Worm (Caenorhabditis elegans): ENCODE measurements around the gene cyn-17.

The cyn-17 gene

DNA sequence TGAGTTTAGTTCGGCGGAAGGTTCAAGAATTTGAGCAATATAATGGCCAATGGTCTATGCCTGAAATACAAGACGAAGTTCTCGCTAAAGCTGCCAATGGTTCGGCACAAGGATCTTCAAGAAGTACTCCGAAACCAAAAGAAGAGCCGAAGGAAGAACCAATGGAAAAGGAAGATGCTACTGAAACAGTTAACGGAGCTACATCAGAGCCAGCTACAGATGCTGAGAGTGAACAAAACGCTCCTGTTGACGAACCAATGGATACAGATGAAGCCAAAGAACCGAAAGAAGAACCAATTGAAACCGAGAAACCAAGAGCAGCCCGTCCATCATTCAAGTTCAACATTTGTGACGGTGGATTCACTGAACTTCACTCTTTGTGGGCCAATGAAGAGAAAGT is 31.8 kb downstream of the cyn-17 start:
- TF ChIP-seq unc-62 (GFP tag; optimal IDR thresholded peaks at IDR 0.05), result no peak

DNA sequence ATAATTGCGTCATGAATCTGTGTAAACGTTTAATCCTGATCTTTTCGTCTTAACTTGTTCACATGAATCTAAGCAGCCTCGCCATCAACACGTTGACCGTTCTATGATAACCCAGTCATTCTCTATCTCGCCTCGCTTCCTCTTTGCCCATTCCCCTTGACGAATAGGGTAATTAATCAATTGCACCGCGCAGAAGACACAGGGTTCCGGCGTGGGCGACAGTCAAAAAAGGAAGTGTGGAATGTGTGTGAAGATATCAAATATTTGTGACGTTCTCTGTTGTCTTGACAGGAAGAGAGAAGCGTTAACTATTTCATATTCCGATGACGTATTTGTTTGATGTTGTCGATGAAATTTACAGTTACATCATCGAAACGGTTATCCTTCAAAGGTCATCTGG is 33.3 kb downstream of the cyn-17 start:
- TF ChIP-seq unc-62 (GFP tag; optimal IDR thresholded peaks at IDR 0.05), result no peak

DNA sequence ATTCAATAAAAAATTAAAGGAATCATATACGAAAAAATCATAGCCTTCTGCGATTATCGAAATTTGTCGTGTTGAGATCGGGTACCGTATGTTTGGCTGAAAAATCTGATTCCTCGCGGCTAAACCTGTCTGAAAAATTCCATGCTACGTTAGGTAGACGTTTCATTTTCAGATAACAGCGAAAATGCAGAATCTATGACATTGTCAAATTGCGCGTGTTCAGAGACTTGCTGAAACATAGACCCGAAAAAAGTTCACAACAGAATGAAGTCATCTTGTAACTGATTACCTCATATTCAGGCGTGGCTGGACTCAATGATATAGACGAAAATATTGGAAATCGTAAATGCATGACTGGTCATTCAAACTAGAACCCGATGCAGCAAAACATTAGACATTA is 34.1 kb downstream of the cyn-17 start, which contains the start of gene srh-76:
srh-76 (plus strand) TSS at position 301 of the 400 bp plus-strand sequence.
- TF ChIP-seq unc-62 (GFP tag; optimal IDR thresholded peaks at IDR 0.05), result no peak

DNA sequence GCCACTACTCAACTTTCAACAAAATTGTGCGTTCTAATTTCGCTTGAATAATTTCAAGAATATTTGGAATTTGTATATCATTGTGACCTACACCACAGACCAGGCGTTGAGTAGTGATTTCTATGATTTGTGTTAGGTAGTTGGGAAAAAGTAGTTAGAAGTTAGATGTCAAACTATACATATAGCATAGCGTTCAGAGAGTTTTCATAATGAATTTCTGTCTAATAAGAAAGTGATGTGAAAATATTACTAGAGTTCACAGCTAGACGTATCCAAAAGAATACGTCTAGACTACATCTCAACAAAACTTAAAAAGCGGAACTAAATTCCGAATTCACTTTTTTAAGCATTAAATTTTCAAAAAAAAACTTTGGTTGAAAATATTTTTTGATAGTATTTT is 35.9 kb downstream of the cyn-17 start:
- TF ChIP-seq unc-62 (GFP tag; optimal IDR thresholded peaks at IDR 0.05), result no peak

DNA sequence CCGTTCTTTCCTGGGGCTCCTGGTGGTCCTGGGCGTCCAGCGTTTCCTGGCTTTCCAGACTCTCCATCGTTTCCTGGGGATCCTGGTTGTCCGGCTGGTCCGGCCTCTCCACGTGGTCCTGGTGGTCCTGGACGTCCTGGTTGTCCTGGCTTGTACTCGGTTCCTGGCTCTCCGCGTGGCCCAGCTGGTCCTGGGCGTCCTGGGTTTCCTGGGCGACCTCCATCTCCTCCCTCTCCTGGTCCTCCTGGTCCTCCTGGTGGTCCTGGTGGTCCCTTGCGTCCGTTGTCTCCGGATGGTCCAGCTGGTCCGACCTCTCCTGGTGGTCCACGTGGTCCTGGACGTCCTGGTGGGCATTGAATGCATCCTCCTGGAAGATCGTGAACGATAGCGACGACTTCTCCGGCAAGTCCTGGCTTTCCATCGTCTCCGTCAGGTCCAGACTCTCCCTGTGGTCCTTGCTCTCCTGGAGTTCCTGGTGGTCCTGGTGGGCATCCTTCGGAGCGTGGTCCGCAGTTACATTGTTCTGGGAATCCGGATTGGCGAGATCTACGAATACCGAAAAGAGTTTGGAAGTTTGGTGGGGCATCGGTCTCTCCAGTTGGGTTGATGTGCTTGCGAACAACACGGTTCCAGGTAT is 36.6 kb downstream of the cyn-17 start:
- TF ChIP-seq unc-62 (GFP tag; optimal IDR thresholded peaks at IDR 0.05), result no peak

DNA sequence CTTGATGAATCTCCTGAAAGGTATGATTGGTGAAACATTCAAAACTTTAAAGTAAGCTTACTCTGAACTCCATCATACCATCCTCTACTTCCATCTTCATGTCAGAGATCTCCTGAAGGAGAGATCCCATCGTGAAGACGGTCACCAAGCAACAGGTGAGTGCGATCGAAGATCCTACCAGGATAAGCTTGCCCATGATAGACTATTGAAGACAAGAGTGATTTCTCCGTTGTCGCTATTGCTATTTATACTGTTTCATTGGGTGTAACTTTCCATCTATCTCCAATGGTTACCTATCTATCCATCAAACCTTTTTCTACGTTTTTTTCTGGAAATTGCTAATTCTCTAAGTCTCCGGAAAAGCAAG is 37.1 kb downstream of the cyn-17 start, which contains the start of gene col-140:
col-140 (minus strand) TSS at position 219 of the 367 bp plus-strand sequence.
- TF ChIP-seq unc-62 (GFP tag; optimal IDR thresholded peaks at IDR 0.05), result no peak

DNA sequence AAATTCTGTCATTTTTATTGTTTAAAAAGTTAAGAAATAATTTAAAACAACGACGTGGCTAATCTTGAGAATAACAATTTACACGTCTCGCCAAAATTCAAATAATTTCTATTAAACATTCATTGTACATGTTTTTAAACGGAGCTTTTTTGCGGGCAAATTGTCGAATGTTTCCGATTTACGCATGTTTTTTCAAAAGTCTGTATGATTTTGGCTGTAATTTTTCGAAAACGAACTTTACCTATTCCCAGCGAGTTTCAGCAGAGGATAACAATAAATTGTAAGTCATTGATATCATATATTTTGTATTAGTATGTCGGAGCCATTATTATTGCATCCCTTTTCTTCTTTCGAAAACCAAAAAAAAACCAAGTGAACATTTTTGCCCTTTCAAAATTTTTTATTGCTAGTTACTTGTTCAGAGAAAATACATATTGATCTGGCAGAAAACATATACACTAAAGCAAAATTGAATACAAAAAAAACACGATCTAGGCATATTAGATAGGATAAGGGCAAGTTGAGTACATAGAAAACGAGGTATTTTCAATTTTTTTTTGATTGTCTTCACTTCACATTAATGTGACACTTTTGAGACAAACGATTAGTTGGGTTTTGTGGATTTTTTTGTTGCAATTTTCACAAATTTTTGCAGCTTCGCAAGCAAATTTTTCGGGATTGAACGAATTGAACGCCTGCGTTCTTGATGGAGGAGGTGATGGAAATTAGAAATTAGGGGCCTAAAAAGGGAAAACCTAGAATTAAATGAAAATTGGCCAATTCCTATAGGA is 39.3 kb downstream of the cyn-17 start, which contains the start of gene F26F12.2:
F26F12.2 (minus strand) TSS at position 38 of the 791 bp plus-strand sequence.
- no peak for TF ChIP-seq unc-62 (GFP tag; optimal IDR thresholded peaks at IDR 0.05)

DNA sequence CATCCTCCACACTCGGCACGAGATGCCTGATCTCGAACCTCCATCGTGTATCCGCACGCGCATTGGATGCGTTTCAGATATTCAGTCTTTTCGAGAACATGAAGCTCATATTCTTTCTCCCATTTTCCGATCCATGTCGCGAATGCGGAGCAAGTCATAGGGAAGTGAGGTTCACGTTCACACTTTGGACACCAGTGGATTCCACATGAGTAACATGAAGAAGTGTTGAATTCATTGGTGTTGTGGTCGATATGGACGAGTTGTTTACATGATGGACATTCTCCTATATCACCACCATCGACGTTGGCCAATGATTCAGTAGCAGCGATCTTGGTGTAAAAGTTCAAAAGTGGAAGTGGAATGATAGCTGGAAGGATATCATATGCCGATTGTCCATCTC is 41.5 kb downstream of the cyn-17 start:
- TF ChIP-seq unc-62 (GFP tag; optimal IDR thresholded peaks at IDR 0.05), result no peak

DNA sequence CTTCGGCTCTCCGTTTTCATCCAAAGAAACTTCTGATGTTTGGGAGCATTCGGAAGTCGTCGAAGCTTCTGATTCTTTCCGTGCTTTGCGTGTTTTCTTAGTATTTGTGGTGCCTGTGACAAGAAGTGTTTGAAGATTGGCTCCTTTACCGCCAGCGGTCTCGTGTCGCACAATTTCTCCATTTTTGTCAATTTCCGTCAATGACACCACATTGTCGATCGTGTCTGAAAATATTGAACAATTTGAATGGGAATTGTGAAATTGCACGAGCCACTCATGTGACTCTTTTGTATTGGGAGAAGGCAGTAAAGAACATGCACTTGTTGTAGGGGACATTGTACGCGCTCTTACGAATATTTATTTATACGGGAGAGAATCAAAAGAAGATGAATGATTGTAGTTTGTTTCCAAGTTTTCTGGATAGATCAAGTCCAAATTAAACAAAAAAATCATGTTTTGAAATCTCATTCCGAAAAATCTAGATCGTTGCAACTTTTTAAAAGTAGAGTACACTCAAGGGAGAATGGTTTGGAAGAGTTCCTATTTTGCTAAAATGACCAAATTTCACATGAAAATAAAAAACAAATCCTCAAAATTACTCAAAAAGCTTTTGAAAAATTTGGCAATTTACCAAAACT is 43.2 kb downstream of the cyn-17 start:
- no peak for TF ChIP-seq unc-62 (GFP tag; optimal IDR thresholded peaks at IDR 0.05)

DNA sequence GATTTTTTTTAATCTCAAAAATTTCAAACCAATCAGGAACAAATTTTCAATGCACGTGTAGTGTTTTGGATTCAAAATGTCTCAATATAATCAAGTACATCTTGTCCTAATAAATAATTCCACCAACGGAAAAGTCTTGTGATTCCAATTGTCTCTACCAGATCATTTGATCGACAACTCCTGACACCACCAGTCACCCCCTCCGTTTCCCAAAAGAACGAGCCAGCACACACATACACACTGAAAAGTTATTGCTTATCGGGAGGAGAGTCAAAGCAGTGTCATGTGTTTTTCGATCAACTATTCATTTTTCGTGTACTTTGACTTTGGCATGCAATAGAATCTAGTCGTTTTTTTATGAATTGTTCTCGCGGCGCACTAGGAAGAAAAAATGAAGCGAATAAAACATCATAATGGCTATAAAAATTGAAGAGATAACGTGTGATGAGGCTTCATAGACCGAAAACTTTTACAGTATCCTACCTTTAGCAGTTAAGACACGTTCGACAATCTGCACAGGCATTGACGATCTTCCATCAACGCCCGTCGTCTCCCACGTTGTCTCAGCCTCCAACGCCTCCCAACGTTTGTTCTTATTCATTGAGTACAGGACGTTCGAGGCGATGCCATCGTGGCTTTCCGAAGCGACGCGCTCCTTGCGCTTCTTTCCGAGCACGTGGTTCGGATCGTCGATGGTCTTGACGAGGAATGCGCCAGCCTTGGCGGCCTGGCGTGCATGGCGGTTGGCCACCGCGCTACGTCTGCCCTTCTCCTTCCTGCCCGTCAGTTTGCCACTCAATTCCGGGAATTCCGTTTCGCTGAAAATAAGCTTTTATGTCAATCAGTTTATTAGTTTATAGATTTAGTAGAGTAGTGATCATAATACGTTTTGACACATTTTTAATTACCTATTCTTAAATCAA is 44.2 kb downstream of the cyn-17 start:
- no peak for TF ChIP-seq unc-62 (GFP tag; optimal IDR thresholded peaks at IDR 0.05)

DNA sequence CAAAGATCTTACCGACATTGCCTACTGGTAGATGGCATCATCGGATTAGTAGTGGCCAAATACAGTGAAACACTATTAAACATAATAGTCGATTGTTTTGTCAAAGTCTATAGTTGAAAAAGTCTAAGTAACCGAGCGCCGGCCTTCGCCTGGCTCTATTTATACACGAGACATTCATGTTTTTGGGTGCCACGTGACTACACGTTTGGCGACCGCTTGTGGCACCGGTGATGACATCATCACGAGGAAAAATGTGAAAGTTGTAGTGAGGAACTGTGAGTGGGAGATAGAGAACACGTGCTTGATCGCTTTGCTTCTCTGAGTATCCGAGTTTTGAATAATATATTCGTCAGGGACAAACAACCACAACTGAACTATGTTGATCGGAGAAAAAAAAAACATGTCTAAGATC is 44.9 kb downstream of the cyn-17 start:
- no peak for TF ChIP-seq unc-62 (GFP tag; optimal IDR thresholded peaks at IDR 0.05)

DNA sequence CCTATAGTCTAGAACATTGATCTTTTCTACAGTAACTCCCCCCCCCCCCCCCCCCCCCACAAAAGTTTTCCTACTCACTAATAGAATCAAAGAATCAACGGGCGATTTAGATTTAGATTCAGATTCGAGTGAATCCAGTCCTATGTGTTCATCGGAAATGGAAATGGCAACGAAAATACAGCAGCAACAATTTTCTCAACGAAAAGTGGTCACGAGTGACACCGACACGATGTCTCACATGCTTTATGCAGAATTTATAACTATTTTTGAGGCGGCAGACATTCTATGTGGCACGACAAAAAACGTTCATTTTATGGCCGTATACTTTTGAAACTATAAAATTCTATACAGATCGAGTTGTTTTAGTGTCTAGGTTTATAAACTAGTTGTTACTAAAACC is 45.7 kb downstream of the cyn-17 start:
- TF ChIP-seq unc-62 (GFP tag; optimal IDR thresholded peaks at IDR 0.05), result no peak

DNA sequence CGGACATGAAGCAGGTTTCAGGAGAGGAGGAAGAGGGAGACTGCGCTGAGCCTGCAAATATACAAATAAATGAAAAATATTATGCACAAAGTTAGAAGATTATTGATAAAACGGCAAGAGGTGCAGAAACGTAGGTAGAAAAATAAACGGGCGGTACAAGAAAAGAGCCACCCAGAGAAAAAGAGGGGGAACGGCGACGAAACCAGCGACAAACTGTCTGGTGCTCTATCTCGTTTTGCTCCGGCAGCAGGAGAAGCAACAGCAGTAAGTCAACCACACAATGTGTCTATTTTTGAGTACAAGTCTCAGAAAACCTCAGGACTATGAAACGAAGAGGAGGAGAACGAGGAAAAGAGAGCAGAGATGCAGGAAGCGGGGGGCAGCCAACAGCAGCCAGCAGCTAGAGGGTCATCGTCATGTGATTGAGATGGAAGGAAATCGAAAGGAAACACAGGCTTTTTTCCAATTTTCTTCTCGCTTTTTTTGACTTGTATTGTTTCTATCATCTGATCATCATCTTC is 46.3 kb downstream of the cyn-17 start, which contains the start of gene F26F12.3:
F26F12.3 (minus strand) TSS at position 51 of the 521 bp plus-strand sequence.
- no peak for TF ChIP-seq unc-62 (GFP tag; optimal IDR thresholded peaks at IDR 0.05)

DNA sequence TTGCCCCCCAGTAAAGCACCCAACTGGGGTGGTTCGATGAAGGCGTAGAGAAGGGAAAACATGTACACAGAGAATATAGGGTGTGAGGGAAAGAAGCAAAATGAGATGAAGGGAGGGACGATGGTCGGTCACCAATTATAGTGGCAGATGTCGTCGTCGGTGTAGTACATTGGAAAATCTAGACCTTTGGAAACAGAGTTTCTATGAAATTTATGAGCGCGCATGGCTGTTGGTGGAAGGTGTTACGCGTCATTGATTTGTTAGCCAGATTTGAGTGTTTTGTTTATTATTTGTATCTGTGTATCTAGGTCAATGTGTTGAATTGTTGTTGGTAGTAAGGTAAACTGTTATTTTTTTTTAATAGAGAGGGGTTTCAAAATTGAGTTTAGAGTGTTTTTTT is 47.3 kb downstream of the cyn-17 start:
- TF ChIP-seq unc-62 (GFP tag; optimal IDR thresholded peaks at IDR 0.05), result no peak

DNA sequence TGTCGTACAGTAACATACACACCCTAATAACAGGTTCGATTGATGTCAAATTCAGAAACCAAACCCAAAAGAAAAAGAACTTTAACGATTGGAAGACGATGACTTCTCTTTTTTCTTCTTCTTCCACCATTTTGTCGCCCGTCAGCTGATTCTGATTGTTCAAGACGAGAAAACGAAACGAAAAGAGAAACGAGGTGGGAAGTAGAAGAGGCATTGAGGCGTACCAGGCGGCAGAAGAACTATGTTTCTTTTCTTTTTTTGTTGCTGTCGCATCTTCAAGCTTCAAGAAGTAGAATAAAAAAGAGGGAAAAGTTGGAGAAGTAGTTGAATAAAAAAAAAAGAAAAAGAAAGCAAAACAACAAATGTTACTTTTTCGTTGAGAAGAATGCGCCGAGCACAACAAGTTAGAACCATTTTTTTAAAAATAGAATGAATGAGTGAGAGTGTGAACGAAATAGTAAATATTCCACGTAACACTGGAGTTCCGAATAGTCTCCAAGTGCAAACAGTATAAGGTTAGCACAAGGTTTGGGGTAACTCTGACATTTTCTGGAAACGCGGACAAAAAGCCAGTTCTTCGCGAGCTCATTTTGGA is 48.6 kb downstream of the cyn-17 start:
- no peak for TF ChIP-seq unc-62 (GFP tag; optimal IDR thresholded peaks at IDR 0.05)

Data from whole organism, dauer.